Fruit fly (Drosophila melanogaster) whole organism, wandering third instar larva: Measurements from ENCODE around the gene Arts.

Source experiments
- Dfd ChIP-seq: fragments of >200 bp; optimal IDR thresholded peaks from 2 replicates; lab custom pipeline; 2017; ENCODE audit warnings: missing biosample characterization, missing genetic modification characterization
- Hnf4 ChIP-seq: fragments of 200-800 bp; sonication (Bioruptor generic); optimal IDR thresholded peaks from 2 replicates; lab custom pipeline; 2016; ENCODE audit warnings: missing biosample characterization, mild to moderate bottlenecking, missing genetic modification characterization
- Hr78 ChIP-seq: fragments of >200 bp; optimal IDR thresholded peaks from 2 replicates; lab custom pipeline; 2017; ENCODE audit warnings: missing biosample characterization, missing genetic modification characterization
- Jra ChIP-seq: sonication (Bioruptor generic); optimal IDR thresholded peaks from 2 replicates; lab custom pipeline; 2016; ENCODE audit warnings: missing biosample characterization, missing genetic modification characterization
- N ChIP-seq: fragments of >200 bp; optimal IDR thresholded peaks from 2 replicates; lab custom pipeline; 2018; ENCODE audit warnings: missing biosample characterization, missing external identifiers, missing genetic modification characterization
- foxo ChIP-seq, 2 experiments: fragments of 200-800 bp; sonication (Bioruptor generic); optimal IDR thresholded peaks; 2 replicates in 1 of 2; 3 replicates in 1 of 2; lab custom pipeline; 2016 to 2017; ENCODE audit warnings: missing biosample characterization in 2 of 2, missing genetic modification characterization in 2 of 2
- fru ChIP-seq: fragments of 200-800 bp; sonication (Bioruptor generic); optimal IDR thresholded peaks from 3 replicates; lab custom pipeline; 2016; ENCODE audit warnings: missing biosample characterization, mild to moderate bottlenecking, missing genetic modification characterization
- pan ChIP-seq: fragments of >200 bp; optimal IDR thresholded peaks from 2 replicates; lab custom pipeline; 2017
- psq ChIP-seq: fragments of 200-800 bp; sonication (Bioruptor generic); optimal IDR thresholded peaks from 3 replicates; lab custom pipeline; 2017; ENCODE audit warnings: missing biosample characterization, mild to moderate bottlenecking, missing genetic modification characterization, moderate library complexity
- sv ChIP-seq: fragments of 200-800 bp; sonication (Bioruptor generic); optimal IDR thresholded peaks from 3 replicates; lab custom pipeline; 2016; ENCODE audit warnings: missing biosample characterization, missing genetic modification characterization
- usp ChIP-seq: fragments of >200 bp; optimal IDR thresholded peaks from 2 replicates; lab custom pipeline; 2017; ENCODE audit warnings: missing biosample characterization, missing genetic modification characterization

DNA sequence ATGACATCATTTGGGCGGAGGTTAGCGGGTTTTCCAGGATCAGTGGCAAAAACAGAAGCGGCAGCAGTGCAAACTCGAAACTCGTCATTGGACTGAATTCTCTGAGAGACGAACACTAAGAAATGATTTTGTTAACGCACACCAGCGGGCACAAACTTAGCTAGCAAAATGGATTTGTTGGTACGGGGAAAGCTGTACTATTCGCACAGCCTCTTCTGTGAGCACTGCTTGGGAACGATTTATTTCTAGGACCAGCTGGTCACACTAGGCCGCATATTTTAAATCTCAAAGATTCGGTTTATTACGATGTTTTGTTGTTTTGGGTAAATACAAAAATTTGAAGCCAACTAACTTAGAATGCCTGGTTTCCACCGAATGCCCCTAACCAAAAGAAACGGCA lies 6.5 kb downstream of the Arts start, which contains the start of gene CG4098:
- no peak for TF ChIP-seq Dfd (GFP tag; lab: Kevin White, UChicago)
- peak; percentile 63 for TF ChIP-seq fru (GFP tag; lab: Kevin White, UChicago)
- TF ChIP-seq usp (GFP tag; lab: Kevin White, UChicago): no peak
- peak in 1 of 2 experiments; percentile 86 for TF ChIP-seq foxo (GFP tag; optimal IDR thresholded peaks at IDR 0.05; lab: Kevin White, UChicago)
- TF ChIP-seq N (GFP tag; lab: Kevin White, UChicago): no peak
- no peak for TF ChIP-seq pan (lab: Kevin White, UChicago)
- TF ChIP-seq psq (GFP tag; lab: Kevin White, UChicago): peak; percentile 34
- peak; percentile 77 for TF ChIP-seq Hnf4 (GFP tag; lab: Kevin White, UChicago)
- TF ChIP-seq Hr78 (GFP tag; lab: Kevin White, UChicago): no peak
- peak; percentile 6 for TF ChIP-seq sv
- TF ChIP-seq Jra (GFP tag; lab: Kevin White, UChicago): peak; percentile 43
